Worm (Caenorhabditis elegans): ENCODE results near the gene ZK688.5.

DNA sequence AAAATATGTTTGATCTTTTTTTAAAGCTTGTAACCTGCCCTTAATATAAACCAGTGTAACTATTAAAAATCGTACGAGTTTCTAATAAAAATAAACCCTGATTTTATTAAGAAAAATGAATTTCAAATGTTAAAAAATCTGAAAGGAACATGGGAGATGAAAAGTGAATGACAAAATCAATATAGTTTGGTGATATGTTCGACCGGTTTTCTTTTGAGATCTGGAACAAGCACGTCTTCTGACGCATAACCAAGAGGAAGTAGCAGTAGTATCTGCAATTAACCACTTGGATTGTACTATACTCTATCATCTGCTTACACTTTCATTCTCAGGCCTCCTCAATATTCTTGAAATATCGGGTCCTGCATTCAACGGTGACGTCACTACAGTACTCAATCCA is 14.3 kb downstream of the ZK688.5 start:
- TF ChIP-seq him-1 (tag; optimal IDR thresholded peaks at IDR 0.05) (no peak), W03F9.2 (tag; optimal IDR thresholded peaks at IDR 0.05) (no peak)
